Fruit fly (Drosophila melanogaster) whole organism, pupa: Measurements from ENCODE around the gene CG1409.

Experiments used
- CG10348 ChIP-seq: fragments of 200-800 bp; sonication (Bioruptor generic); IDR thresholded peaks from 2 replicates; pipeline ENCODE4 v1.3.6; 2022; ENCODE audit warnings: missing biosample characterization, missing genetic modification characterization
- CG12605 ChIP-seq: fragments of 200-800 bp; sonication (Bioruptor generic); IDR thresholded peaks from 2 replicates; pipeline ENCODE4 v1.3.6; 2022; ENCODE audit warnings: missing biosample characterization, missing genetic modification characterization
- CG13204 ChIP-seq: fragments of 200-800 bp; sonication (Bioruptor generic); optimal IDR thresholded peaks from 2 replicates; lab custom pipeline; 2018; ENCODE audit warnings: missing biosample characterization, mild to moderate bottlenecking, missing genetic modification characterization, moderate library complexity
- CG14655 ChIP-seq: fragments of 200-800 bp; sonication (Bioruptor generic); optimal IDR thresholded peaks from 3 replicates; lab custom pipeline; 2017; ENCODE audit warnings: mild to moderate bottlenecking, missing biosample characterization, missing genetic modification reagents, missing genetic modification characterization
- CG15710 ChIP-seq: fragments of 200-800 bp; sonication (Bioruptor generic); optimal IDR thresholded peaks from 2 replicates; lab custom pipeline; 2018; ENCODE audit warnings: missing biosample characterization, mild to moderate bottlenecking, missing genetic modification characterization, moderate library complexity
- CG17806 ChIP-seq: fragments of 200-800 bp; sonication (Bioruptor generic); optimal IDR thresholded peaks from 2 replicates; lab custom pipeline; 2018; ENCODE audit warnings: missing biosample characterization, mild to moderate bottlenecking, missing genetic modification characterization, moderate library complexity
- CG32121 ChIP-seq: fragments of 200-800 bp; sonication (Bioruptor generic); IDR thresholded peaks from 2 replicates; pipeline ENCODE4 v1.3.6; 2022; ENCODE audit warnings: missing biosample characterization, missing genetic modification characterization
- CG34367 ChIP-seq: fragments of 200-800 bp; sonication (Bioruptor generic); optimal IDR thresholded peaks from 2 replicates; lab custom pipeline; 2018; ENCODE audit warnings: missing biosample characterization, mild to moderate bottlenecking, missing genetic modification characterization
- CG4496 ChIP-seq: fragments of 200-800 bp; sonication (Bioruptor generic); IDR thresholded peaks from 3 replicates; pipeline ENCODE4 v1.3.6; 2022; ENCODE audit warnings: missing biosample characterization, missing genetic modification characterization
- CG8159 ChIP-seq: fragments of 200-800 bp; sonication (Bioruptor generic); optimal IDR thresholded peaks from 3 replicates; lab custom pipeline; 2018; ENCODE audit warnings: missing biosample characterization, mild to moderate bottlenecking, missing genetic modification characterization, moderate library complexity
- CG8301 ChIP-seq: fragments of 200-800 bp; sonication (Bioruptor generic); optimal IDR thresholded peaks from 2 replicates; lab custom pipeline; 2018; ENCODE audit warnings: missing biosample characterization, mild to moderate bottlenecking, missing genetic modification characterization
- CG9948 ChIP-seq: fragments of 200-800 bp; sonication (Bioruptor generic); optimal IDR thresholded peaks from 2 replicates; lab custom pipeline; 2018; ENCODE audit warnings: missing biosample characterization, mild to moderate bottlenecking, missing genetic modification characterization, moderate library complexity
- D1 ChIP-seq: fragments of 200-800 bp; sonication (Bioruptor generic); optimal IDR thresholded peaks from 2 replicates; lab custom pipeline; 2018; ENCODE audit warnings: missing biosample characterization, mild to moderate bottlenecking, missing genetic modification characterization, moderate library complexity
- EcR ChIP-seq: fragments of 200-800 bp; sonication (Bioruptor generic); optimal IDR thresholded peaks from 3 replicates; lab custom pipeline; 2019; ENCODE audit warnings: missing biosample characterization, missing genetic modification characterization, mild to moderate bottlenecking, moderate library complexity, missing genetic modification reagents
- Ets98B ChIP-seq: fragments of 200-800 bp; sonication (Bioruptor generic); IDR thresholded peaks from 2 replicates; pipeline ENCODE4 v1.3.6; 2022; ENCODE audit warnings: missing biosample characterization, missing genetic modification characterization
- Pif1A ChIP-seq: fragments of 200-800 bp; sonication (Bioruptor generic); optimal IDR thresholded peaks from 3 replicates; lab custom pipeline; 2016; ENCODE audit warnings: missing biosample characterization, missing genetic modification characterization
- Pif1B ChIP-seq: fragments of 200-800 bp; sonication (Bioruptor generic); optimal IDR thresholded peaks from 3 replicates; lab custom pipeline; 2016; ENCODE audit warnings: missing biosample characterization, missing genetic modification characterization
- Snoo ChIP-seq: fragments of 200-800 bp; sonication (Bioruptor generic); optimal IDR thresholded peaks from 3 replicates; lab custom pipeline; 2017; ENCODE audit warnings: missing biosample characterization, mild to moderate bottlenecking, missing genetic modification characterization, inconsistent platforms
- fd96Ca ChIP-seq: fragments of 200-800 bp; sonication (Bioruptor generic); IDR thresholded peaks from 3 replicates; pipeline ENCODE4 v1.3.6; 2022; ENCODE audit warnings: missing biosample characterization, missing genetic modification characterization
- gl ChIP-seq: fragments of 200-800 bp; sonication (Bioruptor generic); optimal IDR thresholded peaks from 2 replicates; lab custom pipeline; 2018; ENCODE audit warnings: missing biosample characterization, mild to moderate bottlenecking, missing genetic modification characterization
- rn ChIP-seq: fragments of 200-800 bp; sonication (Bioruptor generic); IDR thresholded peaks from 2 replicates; pipeline ENCODE4 v1.3.6; 2022; ENCODE audit warnings: missing biosample characterization, missing genetic modification characterization

The CG1409 gene

dm6 chrX:7857873-7858272, at the start of gene CG1409:
Gene CG1409, plus strand, starts transcription at chrX:7858173.
- TF ChIP-seq Ets98B (no peak), Snoo (tag; lab: Kevin White, UChicago) (no peak), rn (GFP tag; lab: Robert Waterston, UW) (no peak), CG17806 (no peak), gl (no peak), CG34367 (no peak), CG8159 (tag; lab: Kevin White, UChicago) (no peak), CG8301 (tag; lab: Kevin White, UChicago) (no peak), CG12605 (GFP tag; lab: Robert Waterston, UW) (no peak), fd96Ca (GFP tag; lab: Robert Waterston, UW) (no peak), Pif1A (no peak), CG32121 (no peak), EcR (GFP tag; lab: Kevin White, UChicago) (no peak), Pif1B (GFP tag; lab: Kevin White, UChicago) (no peak), CG4496 (GFP tag; lab: Robert Waterston, UW) (no peak), D1 (tag; lab: Kevin White, UChicago) (no peak), CG13204 (GFP tag; lab: Kevin White, UChicago) (no peak)

DNA sequence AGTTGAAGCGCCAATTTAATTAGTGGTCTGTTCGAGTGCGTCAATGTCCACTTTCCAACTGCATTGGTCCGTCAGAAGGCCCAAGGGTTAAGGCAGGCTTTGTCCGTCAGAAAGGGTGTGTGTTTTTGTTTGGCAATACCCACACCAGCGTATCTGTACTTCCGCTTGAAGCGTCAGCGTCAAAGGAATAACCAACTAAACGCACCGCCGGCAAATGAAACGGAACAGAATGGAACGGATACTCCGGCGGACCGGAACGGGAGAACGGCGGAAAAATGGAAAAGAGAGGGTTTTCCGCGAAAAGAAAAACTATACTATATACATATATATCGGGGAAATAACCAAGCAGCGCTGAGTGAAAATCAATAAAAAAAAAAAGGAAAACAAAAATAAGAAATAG, 35.1 kb upstream of the CG1409 start:
- TF ChIP-seq CG17806, result no peak
- no peak for TF ChIP-seq CG13204 (GFP tag; lab: Kevin White, UChicago)
- no peak for TF ChIP-seq gl
- TF ChIP-seq CG8159 (tag; lab: Kevin White, UChicago), result no peak
- no peak for TF ChIP-seq EcR (GFP tag; lab: Kevin White, UChicago)
- TF ChIP-seq CG14655 (GFP tag; lab: Kevin White, UChicago), result no peak
- no peak for TF ChIP-seq fd96Ca (GFP tag; lab: Robert Waterston, UW)
- TF ChIP-seq Ets98B, result no peak

dm6 chrX:7825310-7825709, 32.7 kb upstream of the CG1409 start:
- TF ChIP-seq Snoo (tag; lab: Kevin White, UChicago) (no peak), CG8159 (tag; lab: Kevin White, UChicago) (no peak), CG12605 (GFP tag; lab: Robert Waterston, UW) (no peak), D1 (tag; lab: Kevin White, UChicago) (no peak)

DNA sequence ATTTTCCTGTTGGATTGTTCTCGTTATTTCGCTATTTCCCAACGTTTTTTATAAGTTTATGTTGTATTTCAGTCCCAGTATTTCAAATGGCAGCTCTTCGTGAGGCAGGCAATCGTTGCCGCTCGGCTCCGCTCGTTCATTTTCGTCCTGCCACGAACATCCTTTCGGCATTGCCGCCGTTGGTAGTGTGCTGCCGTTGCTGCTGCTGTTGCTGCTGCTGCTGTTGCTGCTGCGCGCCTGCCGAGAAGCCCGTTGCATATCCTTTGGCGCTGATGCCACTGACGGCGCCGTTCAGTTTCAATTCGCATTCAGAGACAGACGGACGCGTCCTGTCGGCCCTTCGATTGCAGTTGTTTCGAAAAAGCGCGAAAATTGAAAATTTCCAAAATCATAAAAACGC, 32.1 kb upstream of the CG1409 start, which contains the start of gene CARPA:
TSS of gene CARPA (plus strand) at position 301 of the 400 bp plus-strand sequence.
- no peak for TF ChIP-seq fd96Ca (GFP tag; lab: Robert Waterston, UW)
- TF ChIP-seq CG8159 (tag; lab: Kevin White, UChicago), result no peak
- no peak for TF ChIP-seq Snoo (tag; lab: Kevin White, UChicago)
- no peak for TF ChIP-seq CG34367
- no peak for TF ChIP-seq CG32121
- no peak for TF ChIP-seq Pif1B (GFP tag; lab: Kevin White, UChicago)
- TF ChIP-seq D1 (tag; lab: Kevin White, UChicago), result no peak
- no peak for TF ChIP-seq CG15710
- no peak for TF ChIP-seq CG12605 (GFP tag; lab: Robert Waterston, UW)
- no peak for TF ChIP-seq CG8301 (tag; lab: Kevin White, UChicago)
- TF ChIP-seq Ets98B, result no peak
- TF ChIP-seq EcR (GFP tag; lab: Kevin White, UChicago), result no peak
- no peak for TF ChIP-seq CG13204 (GFP tag; lab: Kevin White, UChicago)
- no peak for TF ChIP-seq CG17806
- no peak for TF ChIP-seq rn (GFP tag; lab: Robert Waterston, UW)
- no peak for TF ChIP-seq CG4496 (GFP tag; lab: Robert Waterston, UW)
- no peak for TF ChIP-seq CG10348 (GFP tag; lab: Robert Waterston, UW)
- no peak for TF ChIP-seq CG9948
- no peak for TF ChIP-seq CG14655 (GFP tag; lab: Kevin White, UChicago)
- no peak for TF ChIP-seq Pif1A

- TF ChIP-seq D1 (tag; lab: Kevin White, UChicago), result no peak
- TF ChIP-seq Snoo (tag; lab: Kevin White, UChicago), result no peak
- no peak for TF ChIP-seq Pif1B (GFP tag; lab: Kevin White, UChicago)
- TF ChIP-seq EcR (GFP tag; lab: Kevin White, UChicago), result no peak
- no peak for TF ChIP-seq CG4496 (GFP tag; lab: Robert Waterston, UW)
- no peak for TF ChIP-seq CG8301 (tag; lab: Kevin White, UChicago)
- no peak for TF ChIP-seq CG9948
- TF ChIP-seq CG8159 (tag; lab: Kevin White, UChicago), result no peak
- no peak for TF ChIP-seq fd96Ca (GFP tag; lab: Robert Waterston, UW)
- TF ChIP-seq Pif1A, result no peak
- TF ChIP-seq rn (GFP tag; lab: Robert Waterston, UW), result no peak
- no peak for TF ChIP-seq CG15710
- TF ChIP-seq gl, result no peak
Measured at dm6 chrX:7854144-7854543, 3.8 kb upstream of the CG1409 start, which contains the start of gene CG10920. Gene CG10920, minus strand, starts transcription at chrX:7854244.

DNA sequence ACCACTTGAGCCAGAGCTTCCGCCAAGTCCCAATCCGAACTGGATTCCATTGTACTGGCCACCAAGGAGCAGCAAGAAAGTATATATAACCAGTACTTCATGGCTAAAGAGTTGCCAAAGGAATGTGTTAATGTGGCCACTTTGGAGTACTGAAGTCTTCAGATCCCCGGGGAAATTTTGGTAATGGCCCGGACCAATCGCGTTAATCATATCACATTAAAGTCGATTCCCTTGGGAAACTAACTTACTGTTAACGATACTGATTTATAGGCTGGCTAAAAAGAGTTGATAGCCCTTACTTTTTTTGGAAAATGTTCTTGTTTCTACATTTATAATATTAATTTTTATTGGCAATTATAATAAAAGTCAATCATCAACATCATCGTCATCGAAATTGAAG, 8.9 kb downstream of the CG1409 start, which contains the start of gene Ir7b:
TSS of gene Ir7b (minus strand) at position 101 of the 400 bp plus-strand sequence.
- TF ChIP-seq CG8159 (tag; lab: Kevin White, UChicago) (no peak), Snoo (tag; lab: Kevin White, UChicago) (no peak), CG12605 (GFP tag; lab: Robert Waterston, UW) (no peak), CG34367 (no peak), EcR (GFP tag; lab: Kevin White, UChicago) (no peak), CG9948 (no peak), CG10348 (GFP tag; lab: Robert Waterston, UW) (no peak)
